Fruit fly (Drosophila melanogaster): ENCODE measurements around the gene CG7079.

CG7079 gene

dm6 chr3R:21048729-21049128, at the start of gene CG7079:
Gene CG7079 (minus strand): TSS chr3R:21048829.
- no peak for TF ChIP-seq Myc (optimal IDR thresholded peaks at IDR 0.05)
- no peak for TF ChIP-seq h (optimal IDR thresholded peaks at IDR 0.05)
- TF ChIP-seq Sin3A (optimal IDR thresholded peaks at IDR 0.05): no peak

dm6 chr3R:21097631-21098117, 49.0 kb upstream of the CG7079 start, which contains the start of gene RhoGAP93B:
Gene RhoGAP93B (minus strand): TSS chr3R:21097827.
- TF ChIP-seq Myc (optimal IDR thresholded peaks at IDR 0.05): no peak
- no peak for TF ChIP-seq ttk (optimal IDR thresholded peaks at IDR 0.05)

- TF ChIP-seq insv (optimal IDR thresholded peaks at IDR 0.05): no peak
- TF ChIP-seq h (optimal IDR thresholded peaks at IDR 0.05): no peak
- TF ChIP-seq ttk (optimal IDR thresholded peaks at IDR 0.05): no peak
- TF ChIP-seq Myc (optimal IDR thresholded peaks at IDR 0.05): no peak
- TF ChIP-seq psq (optimal IDR thresholded peaks at IDR 0.05): no peak
- no peak for TF ChIP-seq Sin3A (optimal IDR thresholded peaks at IDR 0.05)
These were observed 48.5 kb upstream of the CG7079 start for dm6 chr3R:21097160-21097559.

dm6 chr3R:21096532-21097143, 48.0 kb upstream of the CG7079 start:
- TF ChIP-seq insv (optimal IDR thresholded peaks at IDR 0.05): no peak
- TF ChIP-seq ttk (optimal IDR thresholded peaks at IDR 0.05): no peak
- no peak for TF ChIP-seq Myc (optimal IDR thresholded peaks at IDR 0.05)
- no peak for TF ChIP-seq h (optimal IDR thresholded peaks at IDR 0.05)
- TF ChIP-seq Sin3A (optimal IDR thresholded peaks at IDR 0.05): no peak
- no peak for TF ChIP-seq psq (optimal IDR thresholded peaks at IDR 0.05)

dm6 chr3R:21094292-21094691, 45.7 kb upstream of the CG7079 start:
- TF ChIP-seq Sin3A (optimal IDR thresholded peaks at IDR 0.05) (no peak), insv (optimal IDR thresholded peaks at IDR 0.05) (no peak), Myc (optimal IDR thresholded peaks at IDR 0.05) (no peak), h (optimal IDR thresholded peaks at IDR 0.05) (no peak), psq (optimal IDR thresholded peaks at IDR 0.05) (no peak), ttk (optimal IDR thresholded peaks at IDR 0.05) (no peak)

dm6 chr3R:21092829-21093228, 44.2 kb upstream of the CG7079 start:
- TF ChIP-seq insv (optimal IDR thresholded peaks at IDR 0.05) (no peak), Myc (optimal IDR thresholded peaks at IDR 0.05) (no peak), psq (optimal IDR thresholded peaks at IDR 0.05) (no peak), Sin3A (optimal IDR thresholded peaks at IDR 0.05) (no peak), h (optimal IDR thresholded peaks at IDR 0.05) (no peak), ttk (optimal IDR thresholded peaks at IDR 0.05) (no peak)

- no peak for TF ChIP-seq psq (optimal IDR thresholded peaks at IDR 0.05)
- TF ChIP-seq insv (optimal IDR thresholded peaks at IDR 0.05): no peak
- TF ChIP-seq Myc (optimal IDR thresholded peaks at IDR 0.05): no peak
- no peak for TF ChIP-seq ttk (optimal IDR thresholded peaks at IDR 0.05)
- TF ChIP-seq Sin3A (optimal IDR thresholded peaks at IDR 0.05): no peak
These were observed 43.4 kb upstream of the CG7079 start for dm6 chr3R:21092036-21092435.

- TF ChIP-seq h (optimal IDR thresholded peaks at IDR 0.05) (no peak), ttk (optimal IDR thresholded peaks at IDR 0.05) (no peak), Sin3A (optimal IDR thresholded peaks at IDR 0.05) (no peak), insv (optimal IDR thresholded peaks at IDR 0.05) (no peak), psq (optimal IDR thresholded peaks at IDR 0.05) (no peak), Myc (optimal IDR thresholded peaks at IDR 0.05) (no peak)
These were observed 42.9 kb upstream of the CG7079 start for dm6 chr3R:21091500-21091899.

- no peak for TF ChIP-seq insv (optimal IDR thresholded peaks at IDR 0.05)
- TF ChIP-seq ttk (optimal IDR thresholded peaks at IDR 0.05): no peak
- TF ChIP-seq psq (optimal IDR thresholded peaks at IDR 0.05): no peak
- no peak for TF ChIP-seq h (optimal IDR thresholded peaks at IDR 0.05)
- TF ChIP-seq Sin3A (optimal IDR thresholded peaks at IDR 0.05): no peak
- TF ChIP-seq Myc (optimal IDR thresholded peaks at IDR 0.05): no peak
These were observed 41.8 kb upstream of the CG7079 start for dm6 chr3R:21090230-21091021.

dm6 chr3R:21089416-21089815, 40.8 kb upstream of the CG7079 start:
- no peak for TF ChIP-seq Myc (optimal IDR thresholded peaks at IDR 0.05)
- no peak for TF ChIP-seq ttk (optimal IDR thresholded peaks at IDR 0.05)
- no peak for TF ChIP-seq h (optimal IDR thresholded peaks at IDR 0.05)
- no peak for TF ChIP-seq psq (optimal IDR thresholded peaks at IDR 0.05)
- no peak for TF ChIP-seq insv (optimal IDR thresholded peaks at IDR 0.05)
- no peak for TF ChIP-seq Sin3A (optimal IDR thresholded peaks at IDR 0.05)

dm6 chr3R:21084979-21085378, 36.4 kb upstream of the CG7079 start:
- TF ChIP-seq Myc (optimal IDR thresholded peaks at IDR 0.05) (no peak), psq (optimal IDR thresholded peaks at IDR 0.05) (no peak), ttk (optimal IDR thresholded peaks at IDR 0.05) (no peak), Sin3A (optimal IDR thresholded peaks at IDR 0.05) (no peak), h (optimal IDR thresholded peaks at IDR 0.05) (no peak), insv (optimal IDR thresholded peaks at IDR 0.05) (no peak)

- TF ChIP-seq Sin3A (optimal IDR thresholded peaks at IDR 0.05): no peak
- TF ChIP-seq ttk (optimal IDR thresholded peaks at IDR 0.05): no peak
- TF ChIP-seq Myc (optimal IDR thresholded peaks at IDR 0.05): no peak
- TF ChIP-seq h (optimal IDR thresholded peaks at IDR 0.05): no peak
- no peak for TF ChIP-seq insv (optimal IDR thresholded peaks at IDR 0.05)
- TF ChIP-seq psq (optimal IDR thresholded peaks at IDR 0.05): no peak
These were observed 32.4 kb upstream of the CG7079 start, which contains the start of gene HHEX for dm6 chr3R:21080876-21081586. Gene HHEX (minus strand): TSS chr3R:21080926.

All from Kc167 (cell line).